Fruit fly (Drosophila melanogaster) whole organism, embryonic: Measurements from ENCODE around the gene Mvd.

ENCODE experiments used
- BEAF-32 ChIP-seq: fragments of 200-800 bp; sonication (Bioruptor generic); optimal IDR thresholded peaks from 3 replicates; lab custom pipeline; 2017; ENCODE audit warnings: missing biosample characterization, missing genetic modification characterization, mild to moderate bottlenecking, moderate library complexity, missing genetic modification reagents
- CG10267 ChIP-seq: fragments of 200-800 bp; sonication (Bioruptor generic); optimal IDR thresholded peaks from 2 replicates; lab custom pipeline; 2018; ENCODE audit warnings: missing biosample characterization, mild to moderate bottlenecking, missing genetic modification characterization, moderate library complexity
- CG11456 ChIP-seq: fragments of 200-800 bp; sonication (Bioruptor generic); IDR thresholded peaks from 3 replicates; pipeline ENCODE4 v1.3.6; 2022; ENCODE audit warnings: missing biosample characterization, missing genetic modification characterization
- CG12104 ChIP-seq: fragments of 200-800 bp; sonication (Bioruptor generic); optimal IDR thresholded peaks from 3 replicates; lab custom pipeline; 2016; ENCODE audit warnings: missing biosample characterization, missing genetic modification characterization
- CG12219 ChIP-seq: fragments of 200-800 bp; sonication (Bioruptor generic); optimal IDR thresholded peaks from 3 replicates; lab custom pipeline; 2018; ENCODE audit warnings: missing biosample characterization, mild to moderate bottlenecking, missing genetic modification characterization
- CG12391 ChIP-seq: fragments of 200-800 bp; sonication (Bioruptor generic); optimal IDR thresholded peaks from 3 replicates; lab custom pipeline; 2018; ENCODE audit warnings: missing biosample characterization, mild to moderate bottlenecking, missing genetic modification characterization, moderate library complexity
- CG13424 ChIP-seq: fragments of 200-800 bp; sonication (Bioruptor generic); optimal IDR thresholded peaks from 2 replicates; lab custom pipeline; 2019; ENCODE audit warnings: missing biosample characterization, mild to moderate bottlenecking, missing genetic modification characterization, moderate library complexity
- CG14710 ChIP-seq: fragments of 200-800 bp; sonication (Bioruptor generic); optimal IDR thresholded peaks from 3 replicates; lab custom pipeline; 2019; ENCODE audit warnings: missing biosample characterization, mild to moderate bottlenecking, missing genetic modification characterization, moderate library complexity
- CG15514 ChIP-seq: fragments of 200-800 bp; sonication (Bioruptor generic); optimal IDR thresholded peaks from 3 replicates; lab custom pipeline; 2017; ENCODE audit warnings: missing biosample characterization, missing genetic modification characterization, mild to moderate bottlenecking, moderate library complexity, missing genetic modification reagents
- CG1603 ChIP-seq: fragments of 200-800 bp; sonication (Bioruptor generic); optimal IDR thresholded peaks from 2 replicates; lab custom pipeline; 2019; ENCODE audit warnings: missing biosample characterization, mild to moderate bottlenecking, missing genetic modification characterization, moderate library complexity
- CG17829 ChIP-seq: fragments of 200-800 bp; optimal IDR thresholded peaks from 2 replicates; lab custom pipeline; 2019; ENCODE audit warnings: missing biosample characterization, mild to moderate bottlenecking, missing genetic modification characterization, moderate library complexity
- CG18262 ChIP-seq: fragments of 200-800 bp; optimal IDR thresholded peaks from 3 replicates; lab custom pipeline; 2019; ENCODE audit warnings: missing biosample characterization, mild to moderate bottlenecking, missing genetic modification characterization, moderate library complexity
- CG2120 ChIP-seq: fragments of 200-800 bp; sonication (Bioruptor generic); optimal IDR thresholded peaks from 3 replicates; lab custom pipeline; 2016; ENCODE audit warnings: missing biosample characterization, missing genetic modification characterization
- CG2712 ChIP-seq: fragments of 200-800 bp; optimal IDR thresholded peaks from 3 replicates; lab custom pipeline; 2019; ENCODE audit warnings: missing biosample characterization, mild to moderate bottlenecking, missing genetic modification characterization, moderate library complexity
- CG30020 ChIP-seq: fragments of 200-800 bp; optimal IDR thresholded peaks from 2 replicates; lab custom pipeline; 2019; ENCODE audit warnings: missing biosample characterization, mild to moderate bottlenecking, missing genetic modification characterization, moderate library complexity
- CG32772 ChIP-seq: fragments of 200-800 bp; sonication (Bioruptor generic); IDR thresholded peaks from 2 replicates; pipeline ENCODE4 v1.3.6; 2022; ENCODE audit warnings: missing biosample characterization, missing genetic modification characterization
- CG3995 ChIP-seq: fragments of 200-800 bp; sonication (Bioruptor generic); optimal IDR thresholded peaks from 3 replicates; lab custom pipeline; 2016; ENCODE audit warnings: missing biosample characterization, missing genetic modification characterization
- CG6689 ChIP-seq: fragments of 200-800 bp; sonication (Bioruptor generic); IDR thresholded peaks from 2 replicates; pipeline ENCODE4 v1.3.6; 2022; ENCODE audit warnings: missing biosample characterization, missing genetic modification characterization
- CG6813 ChIP-seq: fragments of 200-800 bp; sonication (Bioruptor generic); optimal IDR thresholded peaks from 2 replicates; lab custom pipeline; 2017; ENCODE audit warnings: missing biosample characterization, missing genetic modification characterization, mild to moderate bottlenecking, moderate library complexity, missing genetic modification reagents
- CG9932 ChIP-seq: fragments of 200-800 bp; sonication (Bioruptor generic); IDR thresholded peaks from 2 replicates; pipeline ENCODE4 v1.3.6; 2022; ENCODE audit warnings: missing biosample characterization, missing genetic modification characterization
- D19A ChIP-seq: fragments of 200-800 bp; optimal IDR thresholded peaks from 3 replicates; lab custom pipeline; 2019; ENCODE audit warnings: missing biosample characterization, mild to moderate bottlenecking, missing genetic modification characterization, moderate library complexity
- Dll ChIP-seq: fragments of 200-800 bp; sonication (Bioruptor generic); IDR thresholded peaks from 4 replicates; pipeline ENCODE4 v1.3.6; 2022; ENCODE audit warnings: missing biosample characterization, missing genetic modification characterization; ENCODE audit not compliant: partially characterized antibody
- Eip74EF ChIP-seq, 2 experiments: fragments of 200-800 bp in 1 of 2; fragments of >200 bp in 1 of 2; sonication (Bioruptor generic) in 1 of 2; optimal IDR thresholded peaks; 2 replicates each; lab custom pipeline; 2017 to 2019; ENCODE audit warnings: missing biosample characterization in 2 of 2, missing genetic modification characterization in 2 of 2, mild to moderate bottlenecking in 1 of 2, moderate library complexity in 1 of 2
- Ets65A ChIP-seq: fragments of 200-800 bp; sonication (Bioruptor generic); peaks from one replicate; lab custom pipeline; 2016; ENCODE audit warnings: missing biosample characterization, missing genetic modification characterization
- Ets97D ChIP-seq: fragments of 200-800 bp; sonication (Bioruptor generic); optimal IDR thresholded peaks from 3 replicates; lab custom pipeline; 2016; ENCODE audit warnings: missing biosample characterization, missing genetic modification characterization
- Gug ChIP-seq: fragments of 200-800 bp; sonication (Bioruptor generic); IDR thresholded peaks from 4 replicates; pipeline ENCODE4 v1.3.6; 2022; ENCODE audit warnings: missing biosample characterization, missing genetic modification characterization
- HLH4C ChIP-seq: fragments of 200-800 bp; sonication (Bioruptor generic); IDR thresholded peaks from 3 replicates; pipeline ENCODE4 v1.3.6; 2022; ENCODE audit warnings: missing biosample characterization, missing genetic modification characterization; ENCODE audit not compliant: partially characterized antibody
- Jarid2 ChIP-seq: fragments of 200-800 bp; sonication (Bioruptor generic); optimal IDR thresholded peaks from 3 replicates; lab custom pipeline; 2017; ENCODE audit warnings: mild to moderate bottlenecking, missing biosample characterization, missing genetic modification reagents, missing genetic modification characterization
- Oaz ChIP-seq: fragments of 200-800 bp; sonication (Bioruptor generic); IDR thresholded peaks from 2 replicates; pipeline ENCODE4 v1.3.6; 2022; ENCODE audit warnings: missing biosample characterization, missing genetic modification characterization
- Opbp ChIP-seq: fragments of 200-800 bp; sonication (Bioruptor generic); IDR thresholded peaks from 3 replicates; pipeline ENCODE4 v1.3.6; 2022; ENCODE audit warnings: missing biosample characterization, missing genetic modification characterization; ENCODE audit not compliant: partially characterized antibody
- Scr ChIP-seq: fragments of 200-800 bp; sonication (Bioruptor generic); IDR thresholded peaks from 2 replicates; pipeline ENCODE4 v1.3.6; 2022; ENCODE audit warnings: missing biosample characterization, missing genetic modification characterization; ENCODE audit not compliant: partially characterized antibody
- Sry-β ChIP-seq: fragments of 200-800 bp; sonication (Bioruptor generic); optimal IDR thresholded peaks from 2 replicates; lab custom pipeline; 2018; ENCODE audit warnings: missing biosample characterization, mild to moderate bottlenecking, missing genetic modification characterization, moderate library complexity
- Ssrp ChIP-seq: fragments of 200-800 bp; sonication (Bioruptor generic); optimal IDR thresholded peaks from 2 replicates; lab custom pipeline; 2018; ENCODE audit warnings: missing biosample characterization, mild to moderate bottlenecking, missing genetic modification characterization, moderate library complexity
- az2 ChIP-seq: fragments of 200-800 bp; sonication (Bioruptor generic); optimal IDR thresholded peaks from 3 replicates; lab custom pipeline; 2016; ENCODE audit warnings: missing biosample characterization, missing genetic modification characterization
- bigmax ChIP-seq: fragments of 200-800 bp; sonication (Bioruptor generic); optimal IDR thresholded peaks from 2 replicates; lab custom pipeline; 2018; ENCODE audit warnings: missing biosample characterization, mild to moderate bottlenecking, missing genetic modification characterization
- chinmo ChIP-seq: fragments of 200-800 bp; sonication (Bioruptor generic); IDR thresholded peaks from 4 replicates; pipeline ENCODE4 v1.3.6; 2022; ENCODE audit warnings: missing biosample characterization, missing genetic modification characterization; ENCODE audit not compliant: partially characterized antibody
- ci ChIP-seq: fragments of 200-800 bp; sonication (Bioruptor generic); IDR thresholded peaks from 3 replicates; pipeline ENCODE4 v1.3.6; 2022; ENCODE audit warnings: missing biosample characterization, missing genetic modification characterization
- dati ChIP-seq: fragments of 200-800 bp; sonication (Bioruptor generic); IDR thresholded peaks from 2 replicates; pipeline ENCODE4 v1.3.6; 2022; ENCODE audit warnings: missing biosample characterization, missing genetic modification characterization
- dpn ChIP-seq, 2 experiments: fragments of 200-800 bp; sonication (Bioruptor generic); optimal IDR thresholded peaks; 3 replicates each; lab custom pipeline; 2016; ENCODE audit warnings: missing biosample characterization in 2 of 2, missing genetic modification characterization in 2 of 2
- inv ChIP-seq: fragments of 200-800 bp; sonication (Bioruptor generic); IDR thresholded peaks from 2 replicates; pipeline ENCODE4 v1.3.6; 2022; ENCODE audit warnings: missing biosample characterization, missing genetic modification characterization; ENCODE audit not compliant: partially characterized antibody
- knrl ChIP-seq: fragments of 200-800 bp; sonication (Bioruptor generic); IDR thresholded peaks from 3 replicates; pipeline ENCODE4 v1.3.6; 2022; ENCODE audit warnings: missing biosample characterization, missing genetic modification characterization; ENCODE audit not compliant: partially characterized antibody
- lilli ChIP-seq: fragments of 200-800 bp; sonication (Bioruptor generic); optimal IDR thresholded peaks from 3 replicates; lab custom pipeline; 2016; ENCODE audit warnings: missing biosample characterization, missing genetic modification characterization
- sens ChIP-seq: fragments of 200-800 bp; sonication (Bioruptor generic); peaks from one replicate; lab custom pipeline; 2016; ENCODE audit warnings: missing biosample characterization, missing genetic modification characterization
- ssp ChIP-seq: fragments of 200-800 bp; sonication (Bioruptor generic); IDR thresholded peaks from 2 replicates; pipeline ENCODE4 v1.3.6; 2022; ENCODE audit warnings: missing biosample characterization, missing genetic modification characterization
- sug ChIP-seq: fragments of 200-800 bp; optimal IDR thresholded peaks from 2 replicates; lab custom pipeline; 2019; ENCODE audit warnings: missing biosample characterization, mild to moderate bottlenecking, missing genetic modification characterization, moderate library complexity
- vnd ChIP-seq: fragments of 200-800 bp; sonication (Bioruptor generic); IDR thresholded peaks from 3 replicates; pipeline ENCODE4 v1.3.6; 2022; ENCODE audit warnings: missing biosample characterization, missing genetic modification characterization; ENCODE audit not compliant: partially characterized antibody

The Mvd gene

dm6 chrX:15745905-15746681 lies 2.9 kb upstream of the Mvd start, which contains the start of the genes CG8944 and CCT6 (continued):
- TF ChIP-seq az2 (peak; percentile 17), Scr (peak; percentile 57), CG18262 (peak; percentile 17), CG11456 (GFP tag; lab: Robert Waterston, UW) (peak; percentile 41; the same call in 1 of the 3 replicates), CG12219 (no peak), CG13424 (tag; lab: Kevin White, UChicago) (peak; percentile 29), D19A (tag; lab: Kevin White, UChicago) (peak; percentile 17), Sry-β (GFP tag; lab: Kevin White, UChicago) (peak; percentile 83), CG6689 (GFP tag; lab: Robert Waterston, UW) (0 out of 2 replicates have a peak, but pooled peaks have one; percentile 6), CG12104 (GFP tag; lab: Kevin White, UChicago) (no peak), CG9932 (GFP tag; lab: Robert Waterston, UW) (peak; percentile 71), CG15514 (GFP tag; lab: Kevin White, UChicago) (peak; percentile 30), CG12391 (tag; lab: Kevin White, UChicago) (peak; percentile 59), Gug (GFP tag; lab: Robert Waterston, UW) (no peak), CG32772 (0 out of 2 replicates have a peak, but pooled peaks have one; percentile 34), Dll (GFP tag; lab: Robert Waterston, UW) (peak; percentile 52; the same call in 1 of the 4 replicates), dati (GFP tag; lab: Robert Waterston, UW) (no peak), BEAF-32 (GFP tag; lab: Kevin White, UChicago) (peak; percentile 65), Jarid2 (no peak), knrl (0 out of 3 replicates have a peak, but pooled peaks have one; percentile 42), ssp (peak; percentile 28; the same call in 1 of the 2 replicates), CG2120 (peak; percentile 53), sens (GFP tag; lab: Kevin White, UChicago) (peak; percentile 64), CG14710 (tag; lab: Kevin White, UChicago) (peak; percentile 71), sug (tag; lab: Kevin White, UChicago) (peak; percentile 14), CG10267 (tag; lab: Kevin White, UChicago) (peak; percentile 40), lilli (GFP tag; lab: Kevin White, UChicago) (peak; percentile 1), inv (GFP tag; lab: Robert Waterston, UW) (0 out of 2 replicates have a peak, but pooled peaks have one; percentile 33), HLH4C (GFP tag; lab: Robert Waterston, UW) (peak; percentile 50; the same call in 1 of the 3 replicates), Ets97D (GFP tag; lab: Kevin White, UChicago) (peak; percentile 17), CG1603 (tag; lab: Kevin White, UChicago) (peak; percentile 20), CG17829 (peak; percentile 22), Ssrp (peak; percentile 5), Opbp (GFP tag; lab: Robert Waterston, UW) (peak; percentile 40; the same call in 1 of the 3 replicates), CG6813 (no peak), CG30020 (tag; lab: Kevin White, UChicago) (peak; percentile 4), Ets65A (peak; percentile 81), Oaz (GFP tag; lab: Robert Waterston, UW) (no peak), dpn (GFP tag; optimal IDR thresholded peaks at IDR 0.05; lab: Kevin White, UChicago) (peak in 1 of 2 experiments; percentile 21), bigmax (GFP tag; lab: Kevin White, UChicago) (no peak), CG3995 (GFP tag; lab: Kevin White, UChicago) (peak; percentile 91), CG2712 (peak; percentile 32), ci (GFP tag; lab: Robert Waterston, UW) (0 out of 3 replicates have a peak, but pooled peaks have one; percentile 19), Eip74EF (GFP tag; optimal IDR thresholded peaks at IDR 0.05; lab: Kevin White, UChicago) (no peak), chinmo (GFP tag; lab: Robert Waterston, UW) (0 out of 4 replicates have a peak, but pooled peaks have one; percentile 24), vnd (GFP tag; lab: Robert Waterston, UW) (peak; percentile 35; the same call in 1 of the 3 replicates)
